Worm (Caenorhabditis elegans): ENCODE data around the gene rnp-4.

ce11 chrIII:4372894-4373293 is 33.2 kb upstream of the rnp-4 start:
- no peak for TF ChIP-seq pqm-1 (tag; optimal IDR thresholded peaks at IDR 0.05)
- TF ChIP-seq nhr-6 (tag; optimal IDR thresholded peaks at IDR 0.05): no peak
- no peak for TF ChIP-seq F49E8.2 (tag; optimal IDR thresholded peaks at IDR 0.05; ENCODE audit: borderline replicate concordance)
- no peak for TF ChIP-seq zip-2 (tag; optimal IDR thresholded peaks at IDR 0.05)
- no peak for TF ChIP-seq mep-1 (tag; optimal IDR thresholded peaks at IDR 0.05)
- TF ChIP-seq nhr-237 (tag; optimal IDR thresholded peaks at IDR 0.05): no peak
- no peak for TF ChIP-seq F26F4.8 (GFP tag; conservative IDR thresholded peaks at IDR 0.05)
- TF ChIP-seq ceh-28 (tag; optimal IDR thresholded peaks at IDR 0.05): no peak
- TF ChIP-seq duxl-1 (tag; optimal IDR thresholded peaks at IDR 0.05; ENCODE audit: poor library complexity): no peak
- no peak for TF ChIP-seq zag-1 (tag; optimal IDR thresholded peaks at IDR 0.05)
- TF ChIP-seq nhr-28 (tag; optimal IDR thresholded peaks at IDR 0.05): no peak

Measured in whole organism, L4 larva.